Worm (Caenorhabditis elegans) whole organism, L4 larva: ENCODE measurements around the gene atf-6.
A peak's percentile ranks its signal among the peaks of the same experiment; 100 is the strongest.

ENCODE experiments used
- D1046.2 ChIP-seq: fragments of 200-800 bp; sonication (Bioruptor generic); IDR thresholded peaks from 2 replicates; pipeline ENCODE4 v1.3.6; 2022; ENCODE audit warnings: missing genetic modification characterization, missing compliant biosample characterization
- F37D6.2 ChIP-seq: sonication (generic microtip); optimal IDR thresholded peaks from 2 replicates; lab custom pipeline; 2016; ENCODE audit warnings: mild to moderate bottlenecking, missing genetic modification characterization, missing compliant biosample characterization
- F49E8.2 ChIP-seq: sonication (generic microtip); optimal IDR thresholded peaks from 2 replicates; lab custom pipeline; 2016; ENCODE audit warnings: missing compliant biosample characterization, mild to moderate bottlenecking, missing genetic modification characterization, borderline replicate concordance
- T20F7.1 ChIP-seq: fragments of 200-800 bp; sonication (Bioruptor generic); optimal IDR thresholded peaks from 2 replicates; lab custom pipeline; 2018; ENCODE audit warnings: mild to moderate bottlenecking, missing genetic modification characterization, missing compliant biosample characterization
- T26A8.4 ChIP-seq: fragments of 200-800 bp; sonication (Bioruptor generic); IDR thresholded peaks from 2 replicates; pipeline ENCODE4 v1.3.6; 2022; ENCODE audit warnings: missing genetic modification characterization, missing compliant biosample characterization
- Y105C5A.15 ChIP-seq: fragments of 200-800 bp; sonication (Bioruptor generic); IDR thresholded peaks from 2 replicates; pipeline ENCODE4 v1.3.6; 2022; ENCODE audit warnings: missing genetic modification characterization, missing compliant biosample characterization
- Y5F2A.4 ChIP-seq: fragments of 200-800 bp; sonication (Bioruptor generic); optimal IDR thresholded peaks from 2 replicates; lab custom pipeline; 2018; ENCODE audit warnings: mild to moderate bottlenecking, missing genetic modification characterization, missing compliant biosample characterization
- ZK337.2 ChIP-seq: fragments of 200-800 bp; sonication (Bioruptor generic); IDR thresholded peaks from 2 replicates; pipeline ENCODE4 v1.3.6; 2022; ENCODE audit warnings: missing genetic modification reagents, missing genetic modification characterization, missing compliant biosample characterization
- ZK546.5 ChIP-seq, 2 experiments: sonication (generic microtip); optimal IDR thresholded peaks; 2 replicates each; lab custom pipeline; 2017; ENCODE audit warnings: missing biosample characterization in 2 of 2, missing genetic modification characterization in 2 of 2
- ceh-28 ChIP-seq: fragments of 150-350 bp; optimal IDR thresholded peaks from 2 replicates; lab custom pipeline; 2014; ENCODE audit warnings: missing biosample characterization, missing genetic modification reagents, missing genetic modification characterization
- ceh-44 ChIP-seq: fragments of 200-800 bp; sonication (Bioruptor generic); IDR thresholded peaks from 2 replicates; pipeline ENCODE4 v1.3.6; 2022; ENCODE audit warnings: missing genetic modification reagents, missing genetic modification characterization, missing compliant biosample characterization
- ceh-82 ChIP-seq: sonication (generic microtip); optimal IDR thresholded peaks from 2 replicates; lab custom pipeline; 2017; ENCODE audit warnings: missing biosample characterization, missing genetic modification characterization
- daf-12 ChIP-seq: fragments of 150-350 bp; optimal IDR thresholded peaks from 2 replicates; lab custom pipeline; 2014; ENCODE audit warnings: missing biosample characterization, missing genetic modification reagents, missing genetic modification characterization
- daf-16 ChIP-seq, 3 experiments: sonication (generic microtip); optimal IDR thresholded peaks; 2 replicates each; lab custom pipeline; 2016 to 2017; ENCODE audit warnings: missing genetic modification characterization in 3 of 3, missing genetic modification reagents in 3 of 3, mild to moderate bottlenecking in 2 of 3, missing compliant biosample characterization in 2 of 3, missing biosample characterization in 1 of 3, moderate library complexity in 1 of 3
- daf-19 ChIP-seq: fragments of 200-800 bp; sonication (Bioruptor generic); conservative IDR thresholded peaks from 2 replicates; pipeline ENCODE4 v1.3.6; 2022; ENCODE audit warnings: missing genetic modification characterization, missing compliant biosample characterization
- dmd-6 ChIP-seq: fragments of 200-800 bp; sonication (Bioruptor generic); IDR thresholded peaks from 2 replicates; pipeline ENCODE4 v1.3.6; 2022; ENCODE audit warnings: missing genetic modification reagents, missing genetic modification characterization, missing compliant biosample characterization
- dmd-8 ChIP-seq: fragments of 200-800 bp; sonication (Bioruptor generic); IDR thresholded peaks from 2 replicates; pipeline ENCODE4 v1.3.6; 2022; ENCODE audit warnings: missing genetic modification characterization, missing compliant biosample characterization
- dpl-1 ChIP-seq: fragments of 150-350 bp; optimal IDR thresholded peaks from 2 replicates; lab custom pipeline; 2014; ENCODE audit warnings: missing biosample characterization, missing genetic modification reagents, missing genetic modification characterization
- duxl-1 ChIP-seq: sonication (generic microtip); optimal IDR thresholded peaks from 2 replicates; lab custom pipeline; 2016; ENCODE audit warnings: mild to moderate bottlenecking, missing genetic modification characterization, moderate library complexity, missing compliant biosample characterization; ENCODE audit not compliant: poor library complexity
- egl-43 ChIP-seq: fragments of 200-800 bp; sonication (Bioruptor generic); IDR thresholded peaks from 2 replicates; pipeline ENCODE4 v1.3.6; 2022; ENCODE audit warnings: missing genetic modification reagents, missing genetic modification characterization, missing compliant biosample characterization
- fos-1 ChIP-seq: fragments of 150-350 bp; optimal IDR thresholded peaks from 2 replicates; lab custom pipeline; 2014; ENCODE audit warnings: missing biosample characterization, missing genetic modification characterization
- hif-1 ChIP-seq, 2 experiments: sonication (generic microtip); optimal IDR thresholded peaks; 2 replicates each; lab custom pipeline; 2016 to 2017; ENCODE audit warnings: missing compliant biosample characterization in 2 of 2, missing genetic modification characterization in 2 of 2, missing genetic modification reagents in 2 of 2, missing genotype in 2 of 2, mild to moderate bottlenecking in 1 of 2
- hlh-30 ChIP-seq: sonication (generic microtip); optimal IDR thresholded peaks from 2 replicates; lab custom pipeline; 2017; ENCODE audit warnings: antibody characterized with exemption, mild to moderate bottlenecking, missing genetic modification characterization, missing compliant biosample characterization; ENCODE audit not compliant: insufficient read depth
- hmg-1.1 ChIP-seq: fragments of 200-800 bp; sonication (Bioruptor generic); IDR thresholded peaks from 2 replicates; pipeline ENCODE4 v1.3.6; 2022; ENCODE audit warnings: missing genetic modification reagents, missing genetic modification characterization, missing compliant biosample characterization
- lin-1 ChIP-seq: fragments of 200-800 bp; sonication (Bioruptor generic); IDR thresholded peaks from 2 replicates; pipeline ENCODE4 v1.3.6; 2022; ENCODE audit warnings: missing genetic modification reagents, missing genetic modification characterization, missing compliant biosample characterization
- lin-13 ChIP-seq: fragments of 150-350 bp; optimal IDR thresholded peaks from 2 replicates; lab custom pipeline; 2014; ENCODE audit warnings: missing biosample characterization, missing genetic modification reagents, missing genetic modification characterization
- lsy-2 ChIP-seq, 2 experiments: fragments of 150-350 bp in 1 of 2; sonication (generic microtip) in 1 of 2; optimal IDR thresholded peaks; 2 replicates each; lab custom pipeline; 2014 to 2017; ENCODE audit warnings: missing biosample characterization in 2 of 2, missing genetic modification characterization in 2 of 2
- madf-5 ChIP-seq, 2 experiments: fragments of 200-800 bp; sonication (Bioruptor generic); IDR thresholded peaks; 2 replicates each; pipeline ENCODE4 v1.3.6; 2022; ENCODE audit warnings: missing compliant biosample characterization in 2 of 2, missing genetic modification characterization in 2 of 2
- madf-9 ChIP-seq: fragments of 200-800 bp; sonication (Bioruptor generic); conservative IDR thresholded peaks from 2 replicates; pipeline ENCODE4 v1.3.6; 2022; ENCODE audit warnings: missing genetic modification reagents, missing genetic modification characterization, missing compliant biosample characterization
- nhr-10 ChIP-seq: fragments of 150-350 bp; optimal IDR thresholded peaks from 2 replicates; lab custom pipeline; 2014; ENCODE audit warnings: missing biosample characterization, missing genetic modification characterization
- nhr-102 ChIP-seq: sonication (generic microtip); optimal IDR thresholded peaks from 2 replicates; lab custom pipeline; 2016; ENCODE audit warnings: mild to moderate bottlenecking, missing genetic modification characterization, moderate library complexity, missing compliant biosample characterization
- nhr-11 ChIP-seq: fragments of 150-350 bp; optimal IDR thresholded peaks from 2 replicates; lab custom pipeline; 2014; ENCODE audit warnings: missing biosample characterization, missing genetic modification characterization
- nhr-111 ChIP-seq: fragments of 200-800 bp; sonication (Bioruptor generic); optimal IDR thresholded peaks from 2 replicates; lab custom pipeline; 2018; ENCODE audit warnings: mild to moderate bottlenecking, missing genetic modification characterization, missing compliant biosample characterization
- nhr-237 ChIP-seq: sonication (generic microtip); optimal IDR thresholded peaks from 2 replicates; lab custom pipeline; 2017; ENCODE audit warnings: missing biosample characterization, missing genetic modification characterization
- nhr-41 ChIP-seq: fragments of 200-800 bp; sonication (Bioruptor generic); IDR thresholded peaks from 2 replicates; pipeline ENCODE4 v1.3.6; 2022; ENCODE audit warnings: missing genetic modification reagents, missing genetic modification characterization, missing compliant biosample characterization
- nhr-48 ChIP-seq: sonication (generic microtip); optimal IDR thresholded peaks from 2 replicates; lab custom pipeline; 2016; ENCODE audit warnings: mild to moderate bottlenecking, missing genetic modification characterization, missing compliant biosample characterization
- nhr-6 ChIP-seq: fragments of 150-350 bp; optimal IDR thresholded peaks from 2 replicates; lab custom pipeline; 2014; ENCODE audit warnings: missing biosample characterization, missing genetic modification characterization
- nhr-77 ChIP-seq: fragments of 150-350 bp; optimal IDR thresholded peaks from 2 replicates; lab custom pipeline; 2014; ENCODE audit warnings: missing biosample characterization, missing genetic modification characterization
- pqm-1 ChIP-seq: sonication (generic microtip); optimal IDR thresholded peaks from 2 replicates; lab custom pipeline; 2017; ENCODE audit warnings: missing biosample characterization, missing genetic modification characterization
- rbr-2 ChIP-seq: sonication (generic microtip); optimal IDR thresholded peaks from 2 replicates; lab custom pipeline; 2016; ENCODE audit warnings: missing genotype, missing genetic modification characterization, missing compliant biosample characterization
- skn-1 ChIP-seq: fragments of 150-350 bp; optimal IDR thresholded peaks from 2 replicates; lab custom pipeline; 2014; ENCODE audit warnings: missing biosample characterization, missing genetic modification characterization
- snpc-1.2 ChIP-seq: fragments of 200-800 bp; sonication (Bioruptor generic); IDR thresholded peaks from 2 replicates; pipeline ENCODE4 v1.3.6; 2022; ENCODE audit warnings: missing genetic modification reagents, missing genetic modification characterization, missing compliant biosample characterization
- snpc-4 ChIP-seq: fragments of 150-350 bp; optimal IDR thresholded peaks from 2 replicates; lab custom pipeline; 2014; ENCODE audit warnings: missing biosample characterization, missing genetic modification characterization
- tra-1 ChIP-seq: fragments of 200-800 bp; sonication (Bioruptor generic); IDR thresholded peaks from 2 replicates; pipeline ENCODE4 v1.3.6; 2022; ENCODE audit warnings: missing genetic modification reagents, missing genetic modification characterization, missing compliant biosample characterization
- unc-130 ChIP-seq: sonication (generic microtip); optimal IDR thresholded peaks from 2 replicates; lab custom pipeline; 2016; ENCODE audit warnings: missing genetic modification reagents, missing genetic modification characterization, missing compliant biosample characterization
- unc-39 ChIP-seq: sonication (generic microtip); optimal IDR thresholded peaks from 2 replicates; lab custom pipeline; 2017; ENCODE audit warnings: missing biosample characterization, missing genetic modification characterization
- zfp-3 ChIP-seq: fragments of 200-800 bp; sonication (Bioruptor generic); conservative IDR thresholded peaks from 2 replicates; pipeline ENCODE4 v1.3.6; 2022; ENCODE audit warnings: missing genetic modification reagents, missing genetic modification characterization, missing compliant biosample characterization
- zip-2 ChIP-seq: fragments of 150-350 bp; optimal IDR thresholded peaks from 2 replicates; lab custom pipeline; 2014; ENCODE audit warnings: missing biosample characterization, missing genetic modification characterization
- ztf-11 ChIP-seq: fragments of 150-350 bp; optimal IDR thresholded peaks from 2 replicates; lab custom pipeline; 2014; ENCODE audit warnings: missing biosample characterization, missing genetic modification characterization

atf-6 gene

ce11 chrX:12454290-12454795, 26.4 kb upstream of the atf-6 start, which contains the start of the genes T18D3.9 and T18D3.1 (continued):
- no peak for TF ChIP-seq daf-16 (GFP tag; optimal IDR thresholded peaks at IDR 0.05; lab: Kevin White, UChicago)
- peak; percentile 22 for TF ChIP-seq daf-16 (tag; optimal IDR thresholded peaks at IDR 0.05; lab: Kevin White, UChicago)
- no peak for TF ChIP-seq dmd-8
- peak; percentile 34 for TF ChIP-seq hlh-30
- peak; percentile 41 for TF ChIP-seq nhr-11
- peak; percentile 13 for TF ChIP-seq nhr-77 (tag; lab: Kevin White, UChicago)
- TF ChIP-seq ZK546.5 (tag; optimal IDR thresholded peaks at IDR 0.05; lab: Kevin White, UChicago): no peak
- no peak for TF ChIP-seq ZK337.2 (GFP tag; lab: Robert Waterston, UW)
- peak; percentile 14 for TF ChIP-seq ceh-28 (tag; lab: Kevin White, UChicago)
- TF ChIP-seq T20F7.1 (GFP tag; lab: Kevin White, UChicago): no peak
- TF ChIP-seq, all 104 proteins: peak for 24

ce11 chrX:12458021-12458420, 22.7 kb upstream of the atf-6 start:
- TF ChIP-seq hif-1 (tag; optimal IDR thresholded peaks at IDR 0.05; lab: Kevin White, UChicago) (peak; percentile 9 to 78), F37D6.2 (tag; lab: Kevin White, UChicago) (no peak), D1046.2 (GFP tag; lab: Robert Waterston, UW) (no peak), nhr-48 (peak; percentile 71), Y5F2A.4 (GFP tag; lab: Kevin White, UChicago) (peak; percentile 68), dmd-6 (GFP tag; lab: Robert Waterston, UW) (peak; percentile 69), nhr-11 (no peak), nhr-41 (GFP tag; lab: Robert Waterston, UW) (0 out of 2 replicates have a peak, but pooled peaks have one; percentile 26), nhr-111 (GFP tag; lab: Kevin White, UChicago) (peak; percentile 57), egl-43 (GFP tag; lab: Robert Waterston, UW) (peak; percentile 90), nhr-237 (tag; lab: Kevin White, UChicago) (no peak), ZK337.2 (GFP tag; lab: Robert Waterston, UW) (peak; percentile 48; the same call in 1 of the 2 replicates), madf-9 (GFP tag; lab: Robert Waterston, UW) (peak; percentile 85), madf-5 (GFP tag; IDR thresholded peaks at IDR 0.05; lab: Robert Waterston, UW) (0 out of 4 replicates have a peak, but pooled peaks have one; percentile 5 to 56), dpl-1 (GFP tag; lab: Kevin White, UChicago) (peak; percentile 30), ztf-11 (tag; lab: Kevin White, UChicago) (no peak), snpc-4 (tag; lab: Kevin White, UChicago) (no peak), snpc-1.2 (GFP tag; lab: Robert Waterston, UW) (no peak; the same call in 1 of the 2 replicates), lsy-2 (tag; optimal IDR thresholded peaks at IDR 0.05; lab: Kevin White, UChicago) (no peak), ceh-82 (tag; lab: Kevin White, UChicago) (no peak), unc-130 (GFP tag; lab: Kevin White, UChicago) (peak; percentile 47), T20F7.1 (GFP tag; lab: Kevin White, UChicago) (no peak), daf-19 (GFP tag; lab: Robert Waterston, UW) (peak; percentile 74), nhr-6 (tag; lab: Kevin White, UChicago) (peak; percentile 20), lin-1 (peak; percentile 69; the same call in 1 of the 2 replicates), zip-2 (peak; percentile 84), pqm-1 (tag; lab: Kevin White, UChicago) (no peak), zfp-3 (GFP tag; lab: Robert Waterston, UW) (peak; percentile 75; the same call in 1 of the 2 replicates), daf-12 (tag; lab: Kevin White, UChicago) (no peak), ceh-44 (GFP tag; lab: Robert Waterston, UW) (peak; percentile 75; the same call in 1 of the 2 replicates), hmg-1.1 (GFP tag; lab: Robert Waterston, UW) (peak; percentile 70), fos-1 (tag; lab: Kevin White, UChicago) (no peak), Y105C5A.15 (GFP tag; lab: Robert Waterston, UW) (no peak), nhr-10 (tag; lab: Kevin White, UChicago) (peak; percentile 5), lin-13 (GFP tag; lab: Kevin White, UChicago) (peak; percentile 60), tra-1 (GFP tag; lab: Robert Waterston, UW) (peak; percentile 67; the same call in 1 of the 2 replicates), unc-39 (no peak), F49E8.2 (tag; lab: Kevin White, UChicago) (peak; percentile 71), T26A8.4 (GFP tag; lab: Robert Waterston, UW) (peak; percentile 88), duxl-1 (peak; percentile 71), nhr-102 (tag; lab: Kevin White, UChicago) (peak; percentile 76), skn-1 (tag; lab: Kevin White, UChicago) (no peak), rbr-2 (tag; lab: Kevin White, UChicago) (no peak)
